Worm (Caenorhabditis elegans): ENCODE measurements around the gene pcp-4.

ce11 chrV:19857334-19857733 is 26.5 kb upstream of the pcp-4 start, which contains the start of gene Y116F11B.8:
- no peak for TF ChIP-seq him-1 (tag; optimal IDR thresholded peaks at IDR 0.05)
- TF ChIP-seq dao-5 (tag; optimal IDR thresholded peaks at IDR 0.05) = no peak
- no peak for TF ChIP-seq W03F9.2 (tag; optimal IDR thresholded peaks at IDR 0.05)
